Worm (Caenorhabditis elegans): ENCODE results near the gene miga-1.

The miga-1 gene

DNA sequence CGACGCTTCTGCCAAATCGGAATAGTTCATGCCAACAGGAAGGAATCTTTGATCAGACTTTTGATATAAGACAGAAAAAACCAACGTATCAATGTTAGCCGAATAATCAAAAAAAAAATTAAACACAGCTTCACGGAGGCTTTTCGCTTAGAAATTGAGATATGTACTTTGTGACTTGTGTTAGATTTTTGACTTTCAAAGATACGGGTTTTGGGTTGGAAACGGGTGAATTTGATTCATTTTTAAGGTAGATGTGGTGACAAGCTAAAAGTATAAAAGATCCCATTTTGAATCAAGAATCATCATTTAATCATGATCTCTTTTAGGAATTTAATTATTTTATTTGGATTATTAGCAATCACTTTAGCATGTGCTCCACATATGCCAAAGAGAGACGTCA, 1.7 kb upstream of the miga-1 start, which contains the start of gene K01D12.8:
TSS of gene K01D12.8 (plus strand) at position 301 of the 400 bp plus-strand sequence.
- TF ChIP-seq fkh-4 (tag; optimal IDR thresholded peaks at IDR 0.05; ENCODE audit: borderline replicate concordance): no peak

DNA sequence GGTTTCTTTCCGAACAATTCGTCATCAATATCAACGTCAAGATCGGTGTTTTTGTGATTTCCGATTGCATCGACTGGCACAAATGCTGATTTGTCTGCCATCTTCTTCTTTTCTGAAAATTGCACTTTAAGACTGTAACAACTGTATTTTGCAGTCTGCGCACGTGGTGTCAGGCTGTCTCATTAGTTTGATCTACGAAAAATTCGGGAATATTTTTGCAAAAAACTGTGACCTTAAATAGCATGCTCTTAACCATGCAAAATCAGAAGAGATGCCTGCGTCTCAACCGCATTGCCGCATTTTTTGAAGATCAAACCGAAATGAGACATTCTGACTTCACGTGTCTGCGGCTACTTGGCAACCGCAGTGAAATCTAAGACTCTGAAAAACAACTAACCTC, 724 bp upstream of the miga-1 start, which contains the start of gene K01D12.7:
TSS of gene K01D12.7 (minus strand) at position 101 of the 400 bp plus-strand sequence.
- TF ChIP-seq mef-2 (tag; optimal IDR thresholded peaks at IDR 0.05) (no peak), lin-15B (tag; optimal IDR thresholded peaks at IDR 0.05) (no peak), efl-3 (GFP tag; optimal IDR thresholded peaks at IDR 0.05) (no peak), elt-2 (tag; optimal IDR thresholded peaks at IDR 0.05) (no peak), aly-2 (tag; optimal IDR thresholded peaks at IDR 0.05) (no peak), C34B4.2 (tag; optimal IDR thresholded peaks at IDR 0.05) (no peak), ets-5 (GFP tag; IDR thresholded peaks at IDR 0.05) (no peak), sup-37 (GFP tag; optimal IDR thresholded peaks at IDR 0.05) (no peak), unc-62 (GFP tag; optimal IDR thresholded peaks at IDR 0.05) (no peak), lsy-2 (tag; optimal IDR thresholded peaks at IDR 0.05) (no peak), unc-98 (GFP tag; IDR thresholded peaks at IDR 0.05) (no peak), swsn-7 (tag; optimal IDR thresholded peaks at IDR 0.05) (no peak), alr-1 (tag; optimal IDR thresholded peaks at IDR 0.05; ENCODE audit: borderline replicate concordance) (no peak)

DNA sequence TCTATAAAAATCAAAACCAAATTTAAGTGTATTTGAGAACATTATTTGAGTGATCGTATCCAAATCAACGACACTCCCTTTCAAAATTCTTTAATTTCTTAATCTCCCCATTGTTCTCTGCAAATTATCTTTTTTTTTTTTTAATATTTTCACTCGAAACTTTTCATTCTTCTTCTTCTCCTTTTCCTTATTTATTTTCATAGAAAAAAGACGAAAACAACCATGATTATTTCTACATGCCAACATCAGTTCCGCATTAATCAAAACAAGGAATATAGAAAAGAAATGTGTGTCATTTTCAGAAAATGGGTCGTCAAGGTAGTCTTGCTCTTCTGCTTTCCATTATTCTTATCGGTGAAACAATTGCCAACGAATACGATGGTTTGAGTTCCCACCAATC, 3.1 kb downstream of the miga-1 start, which contains the start of gene K01D12.5:
TSS of gene K01D12.5 (plus strand) at position 301 of the 400 bp plus-strand sequence.
- TF ChIP-seq efl-3 (GFP tag; optimal IDR thresholded peaks at IDR 0.05) (no peak), ceh-90 (tag; optimal IDR thresholded peaks at IDR 0.05) (no peak), tbx-2 (tag; optimal IDR thresholded peaks at IDR 0.05) (no peak), blmp-1 (tag; optimal IDR thresholded peaks at IDR 0.05) (no peak), egl-13 (tag; optimal IDR thresholded peaks at IDR 0.05) (no peak), C04F5.9 (tag; optimal IDR thresholded peaks at IDR 0.05) (no peak), ztf-4 (tag; optimal IDR thresholded peaks at IDR 0.05) (no peak), nhr-11 (tag; optimal IDR thresholded peaks at IDR 0.05) (no peak), nhr-19 (GFP tag; conservative IDR thresholded peaks at IDR 0.05) (no peak), tlp-1 (tag; optimal IDR thresholded peaks at IDR 0.05) (no peak), lin-15B (tag; optimal IDR thresholded peaks at IDR 0.05) (no peak), skn-1 (tag; optimal IDR thresholded peaks at IDR 0.05) (no peak), lir-3 (tag; optimal IDR thresholded peaks at IDR 0.05; ENCODE audit: poor library complexity) (no peak), nhr-76 (tag; optimal IDR thresholded peaks at IDR 0.05) (no peak), zag-1 (tag; optimal IDR thresholded peaks at IDR 0.05) (no peak)

DNA sequence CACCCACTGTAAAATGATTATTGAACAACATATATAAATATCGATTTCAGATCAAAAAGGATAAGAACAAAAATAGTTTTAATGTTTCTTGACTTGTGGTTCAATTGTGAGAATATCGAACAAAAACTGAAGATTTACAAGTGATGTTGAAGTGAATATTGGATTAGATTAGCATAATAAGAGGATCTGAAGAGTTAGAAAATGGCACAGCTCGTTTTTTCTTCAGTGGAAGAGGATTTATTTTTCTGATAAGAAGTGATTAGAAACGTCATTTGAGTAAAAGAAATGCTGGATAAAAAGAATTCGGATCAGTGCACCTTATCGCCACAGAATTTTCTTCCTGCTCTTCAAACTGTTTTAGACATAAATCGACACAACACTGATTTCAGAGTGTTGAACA, 5.0 kb downstream of the miga-1 start, which contains the start of gene twk-14:
TSS of gene twk-14 (minus strand) at position 8 of the 400 bp plus-strand sequence.
- peak; percentile 9 for TF ChIP-seq egl-13 (tag; optimal IDR thresholded peaks at IDR 0.05)
- TF ChIP-seq pax-3 (tag; optimal IDR thresholded peaks at IDR 0.05): peak; percentile 48
- peak; percentile 90 for TF ChIP-seq dsc-1 (tag; optimal IDR thresholded peaks at IDR 0.05)
- no peak for TF ChIP-seq nhr-90 (tag; optimal IDR thresholded peaks at IDR 0.05; ENCODE audit: poor library complexity)
- no peak for TF ChIP-seq lin-35 (GFP tag; optimal IDR thresholded peaks at IDR 0.05)
- TF ChIP-seq ama-1 (optimal IDR thresholded peaks at IDR 0.05): no peak

DNA sequence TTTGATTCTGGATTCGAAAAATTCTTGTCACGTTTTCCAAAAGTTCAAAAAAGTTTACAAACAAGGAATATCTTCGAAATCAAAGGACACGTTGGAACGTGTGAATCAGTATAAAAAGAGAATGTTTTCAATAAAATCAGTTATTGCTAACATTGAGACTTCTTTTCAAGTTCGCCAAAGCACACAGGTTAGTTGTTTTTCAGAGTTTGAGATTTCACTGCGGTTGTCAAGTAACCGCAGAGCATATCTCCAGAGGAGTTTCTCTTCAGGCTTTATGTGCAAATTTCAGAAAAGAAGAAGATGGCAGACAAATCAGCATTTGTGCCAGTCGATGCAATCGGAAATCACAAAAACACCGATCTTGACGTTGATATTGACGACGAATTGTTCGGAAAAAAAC, 14.5 kb downstream of the miga-1 start, which contains the start of gene K01D12.15:
TSS of gene K01D12.15 (plus strand) at position 301 of the 400 bp plus-strand sequence.
- TF ChIP-seq elt-2 (tag; optimal IDR thresholded peaks at IDR 0.05): no peak
- no peak for TF ChIP-seq pag-3 (tag; optimal IDR thresholded peaks at IDR 0.05; ENCODE audit: borderline replicate concordance, insufficient read depth)
- no peak for TF ChIP-seq aly-2 (tag; optimal IDR thresholded peaks at IDR 0.05)
- no peak for TF ChIP-seq hpl-2 (GFP tag; optimal IDR thresholded peaks at IDR 0.05)
- no peak for TF ChIP-seq grh-1 (GFP tag; IDR thresholded peaks at IDR 0.05)
- TF ChIP-seq pax-3 (tag; optimal IDR thresholded peaks at IDR 0.05): no peak
- TF ChIP-seq lin-15B (tag; optimal IDR thresholded peaks at IDR 0.05): no peak
- no peak for TF ChIP-seq hlh-17 (GFP tag; optimal IDR thresholded peaks at IDR 0.05; ENCODE audit: borderline replicate concordance)
- no peak for TF ChIP-seq efl-1 (optimal IDR thresholded peaks at IDR 0.05)
- TF ChIP-seq efl-1 (GFP tag; optimal IDR thresholded peaks at IDR 0.05 in 1 of 2): no peak
- TF ChIP-seq fkh-8 (tag; optimal IDR thresholded peaks at IDR 0.05): no peak
- no peak for TF ChIP-seq vab-15 (tag; optimal IDR thresholded peaks at IDR 0.05)

All from whole organism, L1 larva.